Worm (Caenorhabditis elegans) whole organism, midembryonic: ENCODE measurements around the gene sre-42.

Source experiments
- T22C8.4 ChIP-seq: fragments of 200-800 bp; sonication (Bioruptor generic); IDR thresholded peaks from 2 replicates; pipeline ENCODE4 v1.3.6; 2022; ENCODE audit warnings: missing genetic modification characterization, missing compliant biosample characterization
- cog-1 ChIP-seq: sonication (generic microtip); optimal IDR thresholded peaks from 2 replicates; lab custom pipeline; 2016; ENCODE audit warnings: missing genetic modification characterization, missing compliant biosample characterization
- flt-1 ChIP-seq: fragments of 200-800 bp; sonication (Bioruptor generic); IDR thresholded peaks from 2 replicates; pipeline ENCODE4 v1.3.6; 2022; ENCODE audit warnings: missing genetic modification characterization, missing compliant biosample characterization
- tab-1 ChIP-seq: fragments of 200-800 bp; sonication (Bioruptor generic); IDR thresholded peaks from 2 replicates; pipeline ENCODE4 v1.3.6; 2022; ENCODE audit warnings: missing genetic modification characterization, missing compliant biosample characterization
- ztf-23 ChIP-seq: fragments of 200-800 bp; sonication (Bioruptor generic); IDR thresholded peaks from 2 replicates; pipeline ENCODE4 v1.3.6; 2022; ENCODE audit warnings: missing genetic modification reagents, missing genetic modification characterization, missing compliant biosample characterization
- ztf-29 ChIP-seq: fragments of 200-800 bp; sonication (Bioruptor generic); IDR thresholded peaks from 2 replicates; pipeline ENCODE4 v1.3.6; 2022; ENCODE audit warnings: missing genetic modification reagents, missing genetic modification characterization, missing compliant biosample characterization

- TF ChIP-seq flt-1 (no peak), ztf-23 (no peak), ztf-29 (GFP tag; lab: Robert Waterston, UW) (no peak), tab-1 (GFP tag; lab: Robert Waterston, UW) (no peak), cog-1 (tag; lab: Kevin White, UChicago) (no peak), T22C8.4 (GFP tag; lab: Robert Waterston, UW) (no peak)
Observed at ce11 chrII:12343710-12344109, 43.0 kb downstream of the sre-42 start.
